Fruit fly (Drosophila melanogaster) whole organism, embryonic: ENCODE measurements around the gene TTLL15.

ENCODE experiments used
- BEAF-32 ChIP-seq: fragments of 200-800 bp; sonication (Bioruptor generic); optimal IDR thresholded peaks from 3 replicates; lab custom pipeline; 2017; ENCODE audit warnings: missing biosample characterization, missing genetic modification characterization, mild to moderate bottlenecking, moderate library complexity, missing genetic modification reagents
- CG10267 ChIP-seq: fragments of 200-800 bp; sonication (Bioruptor generic); optimal IDR thresholded peaks from 2 replicates; lab custom pipeline; 2018; ENCODE audit warnings: missing biosample characterization, mild to moderate bottlenecking, missing genetic modification characterization, moderate library complexity
- CG11398 ChIP-seq: fragments of 200-800 bp; sonication (Bioruptor generic); optimal IDR thresholded peaks from 2 replicates; lab custom pipeline; 2016; ENCODE audit warnings: missing biosample characterization, missing genetic modification characterization
- CG12104 ChIP-seq: fragments of 200-800 bp; sonication (Bioruptor generic); optimal IDR thresholded peaks from 3 replicates; lab custom pipeline; 2016; ENCODE audit warnings: missing biosample characterization, missing genetic modification characterization
- CG14667 ChIP-seq: fragments of 200-800 bp; sonication (Bioruptor generic); IDR thresholded peaks from 2 replicates; pipeline ENCODE4 v1.3.6; 2022; ENCODE audit warnings: missing biosample characterization, missing genetic modification characterization
- CG14710 ChIP-seq: fragments of 200-800 bp; sonication (Bioruptor generic); optimal IDR thresholded peaks from 3 replicates; lab custom pipeline; 2019; ENCODE audit warnings: missing biosample characterization, mild to moderate bottlenecking, missing genetic modification characterization, moderate library complexity
- CG14965 ChIP-seq: fragments of 200-800 bp; sonication (Bioruptor generic); optimal IDR thresholded peaks from 2 replicates; lab custom pipeline; 2016; ENCODE audit warnings: missing biosample characterization, missing genetic modification characterization, borderline replicate concordance
- CG15269 ChIP-seq: fragments of 200-800 bp; sonication (Bioruptor generic); optimal IDR thresholded peaks from 2 replicates; lab custom pipeline; 2018; ENCODE audit warnings: missing biosample characterization, mild to moderate bottlenecking, missing genetic modification characterization, moderate library complexity
- CG17385 ChIP-seq: fragments of 200-800 bp; sonication (Bioruptor generic); optimal IDR thresholded peaks from 3 replicates; lab custom pipeline; 2018; ENCODE audit warnings: missing biosample characterization, mild to moderate bottlenecking, missing genetic modification characterization
- CG17802 ChIP-seq: fragments of 200-800 bp; sonication (Bioruptor generic); optimal IDR thresholded peaks from 2 replicates; lab custom pipeline; 2018; ENCODE audit warnings: missing biosample characterization, mild to moderate bottlenecking, missing genetic modification characterization, moderate library complexity
- CG30403 ChIP-seq: fragments of 200-800 bp; sonication (Bioruptor generic); optimal IDR thresholded peaks from 3 replicates; lab custom pipeline; 2016; ENCODE audit warnings: missing biosample characterization, missing genetic modification characterization
- CG4360 ChIP-seq: fragments of 200-800 bp; sonication (Bioruptor generic); IDR thresholded peaks from 2 replicates; pipeline ENCODE4 v1.3.6; 2022; ENCODE audit warnings: missing biosample characterization, missing genetic modification characterization
- CG43689 ChIP-seq: fragments of 200-800 bp; sonication (Bioruptor generic); IDR thresholded peaks from 2 replicates; pipeline ENCODE4 v1.3.6; 2022; ENCODE audit warnings: missing biosample characterization, missing genetic modification characterization
- CG4617 ChIP-seq: fragments of 200-800 bp; sonication (Bioruptor generic); optimal IDR thresholded peaks from 3 replicates; lab custom pipeline; 2016; ENCODE audit warnings: missing biosample characterization, missing genetic modification characterization, borderline replicate concordance
- CG9215 ChIP-seq: fragments of 200-800 bp; sonication (Bioruptor generic); IDR thresholded peaks from 2 replicates; pipeline ENCODE4 v1.3.6; 2022; ENCODE audit warnings: missing biosample characterization, missing genetic modification characterization
- CG9797 ChIP-seq: fragments of 200-800 bp; sonication (Bioruptor generic); optimal IDR thresholded peaks from 3 replicates; lab custom pipeline; 2018; ENCODE audit warnings: missing biosample characterization, mild to moderate bottlenecking, missing genetic modification characterization
- Chrac-16 ChIP-seq: fragments of 200-800 bp; sonication (Bioruptor generic); optimal IDR thresholded peaks from 3 replicates; lab custom pipeline; 2016; ENCODE audit warnings: missing biosample characterization, missing genetic modification characterization
- Dad ChIP-seq: fragments of 200-800 bp; sonication (Bioruptor generic); optimal IDR thresholded peaks from 3 replicates; lab custom pipeline; 2016; ENCODE audit warnings: missing biosample characterization, missing genetic modification characterization
- Dbx ChIP-seq: fragments of 200-800 bp; sonication (Bioruptor generic); IDR thresholded peaks from 3 replicates; pipeline ENCODE4 v1.3.6; 2022; ENCODE audit warnings: missing biosample characterization, missing genetic modification characterization
- Dp ChIP-seq: fragments of 200-800 bp; sonication (Bioruptor generic); optimal IDR thresholded peaks from 2 replicates; lab custom pipeline; 2018; ENCODE audit warnings: missing biosample characterization, mild to moderate bottlenecking, missing genetic modification characterization, moderate library complexity
- E2f2 ChIP-seq: fragments of 200-800 bp; sonication (Bioruptor generic); IDR thresholded peaks from 2 replicates; pipeline ENCODE4 v1.3.6; 2022; ENCODE audit warnings: missing biosample characterization, missing genetic modification characterization
- Hey ChIP-seq: fragments of 200-800 bp; sonication (Bioruptor generic); optimal IDR thresholded peaks from 3 replicates; lab custom pipeline; 2018; ENCODE audit warnings: missing biosample characterization, mild to moderate bottlenecking, missing genetic modification characterization
- MBD-R2 ChIP-seq: fragments of 200-800 bp; sonication (Bioruptor generic); IDR thresholded peaks from 2 replicates; pipeline ENCODE4 v1.3.6; 2022; ENCODE audit warnings: missing biosample characterization, missing genetic modification characterization
- MESR4 ChIP-seq: fragments of 200-800 bp; sonication (Bioruptor generic); optimal IDR thresholded peaks from 2 replicates; lab custom pipeline; 2018; ENCODE audit warnings: missing biosample characterization, mild to moderate bottlenecking, missing genetic modification characterization, moderate library complexity
- Mes4 ChIP-seq: fragments of 200-800 bp; sonication (Bioruptor generic); optimal IDR thresholded peaks from 2 replicates; lab custom pipeline; 2016; ENCODE audit warnings: missing biosample characterization, missing genetic modification characterization
- NK7.1 ChIP-seq: fragments of 200-800 bp; sonication (Bioruptor generic); optimal IDR thresholded peaks from 3 replicates; lab custom pipeline; 2016; ENCODE audit warnings: missing biosample characterization, missing genetic modification characterization
- Optix ChIP-seq: fragments of 200-800 bp; sonication (Bioruptor generic); IDR thresholded peaks from 3 replicates; pipeline ENCODE4 v1.3.6; 2022; ENCODE audit warnings: missing biosample characterization, missing genetic modification characterization
- Sox102F ChIP-seq: fragments of 200-800 bp; sonication (Bioruptor generic); optimal IDR thresholded peaks from 2 replicates; lab custom pipeline; 2018; ENCODE audit warnings: missing biosample characterization, mild to moderate bottlenecking, missing genetic modification characterization, moderate library complexity
- Sry-β ChIP-seq: fragments of 200-800 bp; sonication (Bioruptor generic); optimal IDR thresholded peaks from 2 replicates; lab custom pipeline; 2018; ENCODE audit warnings: missing biosample characterization, mild to moderate bottlenecking, missing genetic modification characterization, moderate library complexity
- Xbp1 ChIP-seq: fragments of 200-800 bp; sonication (Bioruptor generic); optimal IDR thresholded peaks from 3 replicates; lab custom pipeline; 2016; ENCODE audit warnings: missing biosample characterization, mild to moderate bottlenecking, missing genetic modification characterization
- cas ChIP-seq: fragments of 200-800 bp; sonication (Bioruptor generic); IDR thresholded peaks from 2 replicates; pipeline ENCODE4 v1.3.6; 2022; ENCODE audit warnings: missing biosample characterization, missing genetic modification characterization
- crp ChIP-seq, 2 experiments: fragments of 200-800 bp; sonication (Bioruptor generic); optimal IDR thresholded peaks; 2 replicates in 1 of 2; 3 replicates in 1 of 2; lab custom pipeline; 2017; ENCODE audit warnings: missing biosample characterization in 2 of 2, missing genetic modification characterization in 2 of 2, mild to moderate bottlenecking in 1 of 2, moderate library complexity in 1 of 2
- dpn ChIP-seq, 2 experiments: fragments of 200-800 bp; sonication (Bioruptor generic); optimal IDR thresholded peaks; 3 replicates each; lab custom pipeline; 2016; ENCODE audit warnings: missing biosample characterization in 2 of 2, missing genetic modification characterization in 2 of 2
- fd64A ChIP-seq: fragments of 200-800 bp; sonication (Bioruptor generic); optimal IDR thresholded peaks from 3 replicates; lab custom pipeline; 2018; ENCODE audit warnings: missing biosample characterization, mild to moderate bottlenecking, missing genetic modification characterization
- gfzf ChIP-seq: fragments of 200-800 bp; sonication (Bioruptor generic); optimal IDR thresholded peaks from 2 replicates; lab custom pipeline; 2016; ENCODE audit warnings: missing biosample characterization, mild to moderate bottlenecking, missing genetic modification characterization, moderate library complexity
- hb ChIP-seq: fragments of 200-800 bp; sonication (Bioruptor generic); IDR thresholded peaks from 3 replicates; pipeline ENCODE4 v1.3.6; 2022; ENCODE audit warnings: missing biosample characterization, missing genetic modification characterization; ENCODE audit not compliant: partially characterized antibody
- klu ChIP-seq: fragments of 200-800 bp; sonication (Bioruptor generic); IDR thresholded peaks from 2 replicates; pipeline ENCODE4 v1.3.6; 2022; ENCODE audit warnings: missing biosample characterization, missing genetic modification characterization
- psq ChIP-seq: fragments of 200-800 bp; sonication (Bioruptor generic); optimal IDR thresholded peaks from 2 replicates; lab custom pipeline; 2017; ENCODE audit warnings: missing biosample characterization, missing genetic modification characterization
- pzg ChIP-seq: fragments of 200-800 bp; sonication (Bioruptor generic); optimal IDR thresholded peaks from 3 replicates; lab custom pipeline; 2018; ENCODE audit warnings: missing biosample characterization, mild to moderate bottlenecking, missing genetic modification characterization, moderate library complexity
- sr ChIP-seq: fragments of 200-800 bp; sonication (Bioruptor generic); IDR thresholded peaks from 3 replicates; pipeline ENCODE4 v1.3.6; 2022; ENCODE audit warnings: missing biosample characterization, missing genetic modification characterization
- trem ChIP-seq: fragments of 200-800 bp; optimal IDR thresholded peaks from 3 replicates; lab custom pipeline; 2019; ENCODE audit warnings: missing biosample characterization, mild to moderate bottlenecking, missing genetic modification characterization, moderate library complexity
- tup ChIP-seq: fragments of 200-800 bp; sonication (Bioruptor generic); optimal IDR thresholded peaks from 2 replicates; lab custom pipeline; 2016; ENCODE audit warnings: missing biosample characterization, mild to moderate bottlenecking, missing genetic modification characterization, moderate library complexity
- vnd ChIP-seq: fragments of 200-800 bp; sonication (Bioruptor generic); IDR thresholded peaks from 3 replicates; pipeline ENCODE4 v1.3.6; 2022; ENCODE audit warnings: missing biosample characterization, missing genetic modification characterization; ENCODE audit not compliant: partially characterized antibody
- zfh1 ChIP-seq: fragments of 200-800 bp; sonication (Bioruptor generic); IDR thresholded peaks from 3 replicates; pipeline ENCODE4 v1.3.6; 2022; ENCODE audit warnings: missing biosample characterization, missing genetic modification characterization

Gene TTLL15

dm6 chr3R:10815032-10815431 is at the start of gene TTLL15, which contains the start of gene CG14693 (continued):
- TF ChIP-seq hb (no peak), CG12104 (GFP tag; lab: Kevin White, UChicago) (no peak), Dp (peak; percentile 84), dpn (GFP tag; optimal IDR thresholded peaks at IDR 0.05; lab: Kevin White, UChicago) (no peak), CG15269 (tag; lab: Kevin White, UChicago) (no peak), crp (GFP tag; optimal IDR thresholded peaks at IDR 0.05; lab: Kevin White, UChicago) (peak; percentile 19 to 85), Hey (no peak), CG11398 (GFP tag; lab: Kevin White, UChicago) (no peak), NK7.1 (no peak), Sry-β (GFP tag; lab: Kevin White, UChicago) (peak; percentile 85), cas (GFP tag; lab: Robert Waterston, UW) (no peak), vnd (GFP tag; lab: Robert Waterston, UW) (no peak), CG30403 (GFP tag; lab: Kevin White, UChicago) (no peak), zfh1 (GFP tag; lab: Robert Waterston, UW) (no peak), Xbp1 (GFP tag; lab: Kevin White, UChicago) (no peak), Optix (no peak), CG17385 (GFP tag; lab: Kevin White, UChicago) (no peak), CG43689 (GFP tag; lab: Robert Waterston, UW) (no peak), CG14710 (tag; lab: Kevin White, UChicago) (no peak), trem (tag; lab: Kevin White, UChicago) (peak; percentile 32), Chrac-16 (GFP tag; lab: Kevin White, UChicago) (no peak), tup (GFP tag; lab: Kevin White, UChicago) (no peak), CG14667 (GFP tag; lab: Robert Waterston, UW) (no peak), klu (GFP tag; lab: Robert Waterston, UW) (no peak), psq (no peak), CG14965 (GFP tag; lab: Kevin White, UChicago) (no peak), E2f2 (peak; percentile 92), Mes4 (GFP tag; lab: Kevin White, UChicago) (no peak), MESR4 (peak; percentile 46), fd64A (GFP tag; lab: Kevin White, UChicago) (no peak)

- peak; percentile 7 for TF ChIP-seq CG10267 (tag; lab: Kevin White, UChicago)
- TF ChIP-seq Sox102F (GFP tag; lab: Kevin White, UChicago) = no peak
- TF ChIP-seq gfzf (GFP tag; lab: Kevin White, UChicago) = peak; percentile 85
- TF ChIP-seq pzg = peak; percentile 50
- TF ChIP-seq MBD-R2 (GFP tag; lab: Robert Waterston, UW) = peak; percentile 67
- TF ChIP-seq CG4360 (GFP tag; lab: Robert Waterston, UW) = peak; percentile 97
- TF ChIP-seq CG9797 (GFP tag; lab: Kevin White, UChicago) = peak; percentile 62
- TF ChIP-seq Dbx = 0 out of 3 replicates have a peak, but pooled peaks have one; percentile 13
- TF ChIP-seq Dp = peak; percentile 87
- TF ChIP-seq BEAF-32 (GFP tag; lab: Kevin White, UChicago) = peak; percentile 16
- no peak for TF ChIP-seq sr (GFP tag; lab: Robert Waterston, UW)
- TF ChIP-seq Xbp1 (GFP tag; lab: Kevin White, UChicago) = no peak
- no peak for TF ChIP-seq Dad (GFP tag; lab: Kevin White, UChicago)
- TF ChIP-seq trem (tag; lab: Kevin White, UChicago) = peak; percentile 22
- peak; percentile 62 for TF ChIP-seq MESR4
- no peak for TF ChIP-seq CG9215 (GFP tag; lab: Robert Waterston, UW)
- peak; percentile 90 for TF ChIP-seq E2f2
- TF ChIP-seq CG17802 (tag; lab: Kevin White, UChicago) = no peak
- TF ChIP-seq CG4617 (GFP tag; lab: Kevin White, UChicago) = peak; percentile 62
Observed at dm6 chr3R:10767526-10767925, 47.6 kb upstream of the TTLL15 start, which contains the start of gene TfIIFbeta. Gene TfIIFbeta (minus strand): TSS chr3R:10767804.
